Fruit fly (Drosophila melanogaster): Measurements from ENCODE around the gene pns.

DNA sequence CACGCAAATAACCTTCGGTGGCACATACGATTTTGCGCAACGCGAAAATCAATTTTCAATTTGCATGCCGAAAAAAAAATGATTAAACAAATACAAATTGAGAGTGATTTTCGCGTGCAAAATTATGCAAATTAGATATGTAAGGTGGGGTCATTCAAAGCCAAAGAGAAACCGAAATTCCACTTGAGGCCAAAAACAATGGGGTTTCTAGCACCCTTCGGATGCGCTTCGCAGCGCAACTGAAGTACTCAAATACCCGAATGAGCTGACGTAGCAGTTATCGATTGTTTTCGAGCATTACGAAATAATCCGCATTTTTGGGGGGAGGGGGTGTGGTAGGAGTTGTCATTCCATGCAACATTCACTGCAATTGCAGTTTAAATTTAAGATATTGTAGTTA lies 43.9 kb downstream of the pns start:
- TF ChIP-seq Clk (GFP tag; optimal IDR thresholded peaks at IDR 0.05): no peak
- TF ChIP-seq CG1620 (GFP tag; optimal IDR thresholded peaks at IDR 0.05): no peak
- TF ChIP-seq toe (GFP tag; optimal IDR thresholded peaks at IDR 0.05): no peak
- TF ChIP-seq kay (GFP tag; ENCODE audit: borderline replicate concordance): no peak
- no peak for TF ChIP-seq CG7045 (GFP tag; optimal IDR thresholded peaks at IDR 0.05)
- TF ChIP-seq cnc (optimal IDR thresholded peaks at IDR 0.05): no peak
- no peak for TF ChIP-seq cic (GFP tag; optimal IDR thresholded peaks at IDR 0.05)

Data from whole organism, adult.